Fruit fly (Drosophila melanogaster): Measurements from ENCODE around the gene CG33644.

- TF ChIP-seq CG6854 (GFP tag; optimal IDR thresholded peaks at IDR 0.05) (no peak), CG10543 (GFP tag; optimal IDR thresholded peaks at IDR 0.05) (no peak), CG2875 (GFP tag; optimal IDR thresholded peaks at IDR 0.05) (no peak), Atf6 (GFP tag; IDR thresholded peaks at IDR 0.05) (no peak)
Measured at dm6 chr2L:13500416-13500815, 31.5 kb upstream of the CG33644 start.

Measured in whole organism, embryonic.